Worm (Caenorhabditis elegans): ENCODE measurements around the gene vps-15.

Gene vps-15

DNA sequence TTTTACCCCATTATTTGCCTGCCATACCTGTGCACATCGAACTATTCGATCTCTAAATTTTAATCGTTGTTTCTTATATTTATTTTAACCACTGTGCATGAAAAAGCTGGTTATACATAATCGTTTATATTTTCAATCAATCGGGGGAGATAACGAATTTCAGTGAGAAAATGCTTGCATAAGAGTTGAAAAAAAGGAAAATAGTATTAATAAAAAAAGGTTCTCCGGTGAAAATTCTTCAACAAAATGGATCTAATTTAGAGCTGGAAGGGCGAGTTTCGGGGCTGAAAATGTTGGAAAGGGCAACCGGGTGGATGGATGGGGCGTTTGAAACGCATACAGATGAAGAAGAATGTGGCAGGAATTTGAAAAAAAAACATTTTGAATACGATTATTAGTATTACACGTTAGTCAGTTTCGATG lies 1.9 kb upstream of the vps-15 start:
- TF ChIP-seq C08G9.2 (tag; optimal IDR thresholded peaks at IDR 0.05) (no peak), ceh-48 (tag; optimal IDR thresholded peaks at IDR 0.05) (no peak), dve-1 (tag; optimal IDR thresholded peaks at IDR 0.05) (no peak), hlh-6 (tag; optimal IDR thresholded peaks at IDR 0.05) (no peak)

DNA sequence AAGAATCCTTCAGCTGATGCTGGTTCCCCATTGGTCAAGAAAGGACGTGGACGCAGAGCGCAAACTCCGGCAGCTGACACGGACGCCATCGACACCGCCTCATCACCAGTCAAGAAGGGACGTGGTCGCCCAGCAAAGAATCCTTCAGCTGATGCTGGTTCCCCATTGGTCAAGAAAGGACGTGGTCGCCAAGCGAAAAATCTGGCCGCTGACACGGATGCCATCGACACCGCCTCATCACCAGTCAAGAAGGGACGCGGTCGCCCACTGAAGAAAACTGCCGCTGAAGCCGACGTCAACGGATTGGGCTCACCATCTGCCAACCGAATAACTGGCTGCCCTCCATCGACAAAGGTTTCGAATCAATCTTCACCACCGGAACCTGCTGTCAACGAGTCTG lies 1.3 kb upstream of the vps-15 start:
- no peak for TF ChIP-seq ttx-3 (tag; optimal IDR thresholded peaks at IDR 0.05)

DNA sequence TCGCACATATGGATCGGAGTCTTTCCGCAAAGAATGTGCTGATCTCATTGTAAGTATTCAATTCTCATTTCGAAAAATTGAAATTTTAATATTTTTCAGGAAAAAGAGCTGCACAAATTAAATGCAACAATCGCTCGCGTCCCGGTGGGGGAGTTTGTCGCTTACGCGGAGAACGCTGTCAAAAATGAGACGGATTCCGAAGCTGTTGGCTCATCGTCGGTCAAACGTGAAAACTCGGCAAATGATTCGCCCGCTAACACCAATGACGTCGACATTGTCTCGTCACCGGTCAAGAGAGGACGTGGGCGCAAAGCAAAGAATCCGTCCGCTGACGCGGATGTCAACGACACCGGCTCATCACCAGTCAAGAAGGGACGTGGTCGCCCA lies 896 bp upstream of the vps-15 start:
- TF ChIP-seq sox-2 (GFP tag; IDR thresholded peaks at IDR 0.05) (no peak), ceh-45 (GFP tag; IDR thresholded peaks at IDR 0.05) (no peak), fkh-10 (GFP tag; optimal IDR thresholded peaks at IDR 0.05) (no peak), nfya-1 (tag; optimal IDR thresholded peaks at IDR 0.05) (no peak), zip-5 (tag; optimal IDR thresholded peaks at IDR 0.05) (no peak), T23F11.4 (GFP tag; optimal IDR thresholded peaks at IDR 0.05) (no peak), F13H6.1 (tag; optimal IDR thresholded peaks at IDR 0.05) (no peak), nhr-232 (tag; optimal IDR thresholded peaks at IDR 0.05) (no peak), hlh-8 (tag; optimal IDR thresholded peaks at IDR 0.05) (no peak), dve-1 (tag; optimal IDR thresholded peaks at IDR 0.05) (no peak), pat-9 (tag; optimal IDR thresholded peaks at IDR 0.05) (no peak), dmd-4 (tag; optimal IDR thresholded peaks at IDR 0.05; ENCODE audit: borderline replicate concordance) (no peak), madf-2 (tag; optimal IDR thresholded peaks at IDR 0.05) (no peak)

DNA sequence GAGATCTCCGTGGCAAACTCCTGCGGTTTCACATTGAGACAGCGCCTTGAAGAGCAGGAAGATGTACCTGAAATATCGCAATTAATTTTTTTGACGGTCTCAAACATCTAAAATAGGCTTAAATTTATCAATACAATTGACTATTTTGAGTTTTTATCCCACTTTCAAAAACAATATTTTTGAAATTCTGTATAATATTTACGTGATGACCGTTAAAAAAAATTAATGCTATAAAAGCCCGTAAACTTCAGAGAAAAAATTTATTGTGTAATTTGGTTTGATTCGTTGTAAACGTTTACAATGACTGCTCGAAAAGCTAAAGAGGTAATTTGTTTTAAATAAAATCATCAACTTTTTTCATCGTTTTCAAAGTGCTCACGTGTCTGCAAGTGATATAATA lies 1.3 kb downstream of the vps-15 start, which contains the start of gene ZK930.7:
TSS of gene ZK930.7 (plus strand) at position 301 of the 400 bp plus-strand sequence.
- TF ChIP-seq hlh-13 (GFP tag; optimal IDR thresholded peaks at IDR 0.05) (no peak), ceh-9 (tag; optimal IDR thresholded peaks at IDR 0.05) (no peak), sox-2 (GFP tag; IDR thresholded peaks at IDR 0.05) (no peak), tbx-2 (tag; optimal IDR thresholded peaks at IDR 0.05) (no peak), rnt-1 (tag; optimal IDR thresholded peaks at IDR 0.05) (no peak), ceh-19 (GFP tag; optimal IDR thresholded peaks at IDR 0.05) (no peak), hlh-30 (tag; optimal IDR thresholded peaks at IDR 0.05; ENCODE audit: insufficient read depth) (no peak), hlh-15 (tag; optimal IDR thresholded peaks at IDR 0.05) (no peak), K02D7.2 (tag; optimal IDR thresholded peaks at IDR 0.05) (no peak), syd-9 (tag; optimal IDR thresholded peaks at IDR 0.05) (no peak), pax-1 (tag; optimal IDR thresholded peaks at IDR 0.05) (no peak), elt-4 (tag; optimal IDR thresholded peaks at IDR 0.05) (no peak), ceh-6 (GFP tag; optimal IDR thresholded peaks at IDR 0.05) (no peak), ceh-18 (tag; optimal IDR thresholded peaks at IDR 0.05) (no peak), unc-55 (GFP tag; optimal IDR thresholded peaks at IDR 0.05) (no peak), ref-2 (tag; optimal IDR thresholded peaks at IDR 0.05) (no peak), mec-3 (tag; optimal IDR thresholded peaks at IDR 0.05; ENCODE audit: borderline replicate concordance) (no peak), madf-2 (tag; optimal IDR thresholded peaks at IDR 0.05) (no peak), lin-11 (tag; optimal IDR thresholded peaks at IDR 0.05) (no peak), fkh-10 (GFP tag; optimal IDR thresholded peaks at IDR 0.05) (no peak)

DNA sequence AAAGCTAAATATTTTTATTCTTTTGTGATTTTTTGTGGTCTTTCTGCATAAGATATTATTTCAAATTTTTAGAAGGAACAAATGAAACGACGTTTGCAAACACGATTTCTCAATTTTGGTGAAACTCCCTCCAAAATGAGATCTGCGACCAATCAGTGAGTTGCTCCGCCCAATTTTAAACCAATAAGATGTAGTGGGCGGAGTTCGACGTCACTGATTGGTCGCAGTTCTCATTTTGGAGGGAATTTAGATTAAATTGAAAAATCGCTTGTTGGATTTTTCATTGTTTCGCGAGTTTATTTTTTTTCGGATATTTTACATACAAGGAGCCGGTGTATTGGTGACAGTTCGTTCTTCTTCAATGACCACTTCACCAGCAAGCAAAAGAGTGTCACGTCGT lies 5.1 kb downstream of the vps-15 start:
- TF ChIP-seq sox-2 (GFP tag; IDR thresholded peaks at IDR 0.05) (no peak), ceh-34 (tag; optimal IDR thresholded peaks at IDR 0.05) (no peak), hlh-8 (tag; optimal IDR thresholded peaks at IDR 0.05) (no peak), nhr-232 (tag; optimal IDR thresholded peaks at IDR 0.05) (no peak), nfya-1 (tag; optimal IDR thresholded peaks at IDR 0.05) (peak; percentile 88), tbx-7 (tag; optimal IDR thresholded peaks at IDR 0.05) (no peak), pha-2 (tag; optimal IDR thresholded peaks at IDR 0.05) (no peak), unc-3 (GFP tag; conservative IDR thresholded peaks at IDR 0.05) (no peak), unc-3 (tag; optimal IDR thresholded peaks at IDR 0.05) (no peak)

All from whole organism, late embryonic.